Fruit fly (Drosophila melanogaster): Measurements from ENCODE around the gene CG31730.

- no peak for TF ChIP-seq ttk (optimal IDR thresholded peaks at IDR 0.05)
- no peak for TF ChIP-seq insv (optimal IDR thresholded peaks at IDR 0.05)
Measured at dm6 chr2L:13285791-13286190, 26.2 kb upstream of the CG31730 start.

Measured in Kc167 (cell line).